Worm (Caenorhabditis elegans): ENCODE measurements around the gene ZK688.1.

ce11 chrIII:7865238-7865761, 44.1 kb upstream of the ZK688.1 start, which contains the start of gene slc-17.3:
- TF ChIP-seq lim-6 (tag; optimal IDR thresholded peaks at IDR 0.05) (no peak), ceh-30 (tag; optimal IDR thresholded peaks at IDR 0.05) (no peak)

All from whole organism, late embryonic.